Worm (Caenorhabditis elegans) whole organism, mixed stage, embryonic: Measurements from ENCODE around the gene Y43F8A.1.

Experiments
- M03D4.4 ChIP-seq: sonication (generic microtip); optimal IDR thresholded peaks from 2 replicates; lab custom pipeline; 2017; ENCODE audit warnings: mild to moderate bottlenecking, missing genetic modification characterization, missing compliant biosample characterization
- bed-3 ChIP-seq: fragments of 200-800 bp; sonication (Bioruptor generic); optimal IDR thresholded peaks from 3 replicates; lab custom pipeline; 2018; ENCODE audit warnings: mild to moderate bottlenecking, missing genetic modification characterization, moderate library complexity, missing compliant biosample characterization
- blmp-1 ChIP-seq: fragments of 150-350 bp; optimal IDR thresholded peaks from 2 replicates; lab custom pipeline; 2014; ENCODE audit warnings: missing biosample characterization, missing genetic modification characterization
- ceh-39 ChIP-seq: fragments of 150-350 bp; optimal IDR thresholded peaks from 2 replicates; lab custom pipeline; 2014; ENCODE audit warnings: missing biosample characterization, missing genetic modification characterization
- ceh-43 ChIP-seq: fragments of 200-800 bp; sonication (Bioruptor generic); optimal IDR thresholded peaks from 2 replicates; lab custom pipeline; 2018; ENCODE audit warnings: mild to moderate bottlenecking, missing genetic modification characterization, moderate library complexity, missing compliant biosample characterization
- ceh-83 ChIP-seq: fragments of 200-800 bp; sonication (Bioruptor generic); optimal IDR thresholded peaks from 2 replicates; lab custom pipeline; 2018; ENCODE audit warnings: mild to moderate bottlenecking, missing genetic modification characterization, missing compliant biosample characterization
- ces-1 ChIP-seq: fragments of 150-350 bp; optimal IDR thresholded peaks from 2 replicates; lab custom pipeline; 2014; ENCODE audit warnings: missing biosample characterization, missing genetic modification reagents, missing genetic modification characterization
- cnd-1 ChIP-seq: fragments of 200-800 bp; sonication (Bioruptor generic); optimal IDR thresholded peaks from 2 replicates; lab custom pipeline; 2018; ENCODE audit warnings: mild to moderate bottlenecking, missing genetic modification characterization, missing compliant biosample characterization
- drap-1 ChIP-seq: fragments of 200-800 bp; sonication (Bioruptor generic); optimal IDR thresholded peaks from 3 replicates; lab custom pipeline; 2018; ENCODE audit warnings: mild to moderate bottlenecking, missing genetic modification characterization, missing compliant biosample characterization
- elt-1 ChIP-seq: sonication (generic microtip); optimal IDR thresholded peaks from 2 replicates; lab custom pipeline; 2017; ENCODE audit warnings: missing genetic modification characterization, mild to moderate bottlenecking, missing compliant biosample characterization, antibody characterized with exemption, moderate library complexity, borderline replicate concordance; ENCODE audit not compliant: insufficient read depth
- elt-3 ChIP-seq: fragments of 150-350 bp; optimal IDR thresholded peaks from 2 replicates; lab custom pipeline; 2014; ENCODE audit warnings: missing biosample characterization, missing genetic modification characterization
- flh-1 ChIP-seq: fragments of 200-800 bp; sonication (Bioruptor generic); optimal IDR thresholded peaks from 2 replicates; lab custom pipeline; 2018; ENCODE audit warnings: mild to moderate bottlenecking, missing genetic modification characterization, moderate library complexity, missing compliant biosample characterization
- ham-2 ChIP-seq: fragments of 200-800 bp; sonication (Bioruptor generic); optimal IDR thresholded peaks from 2 replicates; lab custom pipeline; 2018; ENCODE audit warnings: mild to moderate bottlenecking, missing genetic modification characterization, missing compliant biosample characterization
- hlh-1 ChIP-seq: fragments of 150-350 bp; optimal IDR thresholded peaks from 2 replicates; lab custom pipeline; 2014; ENCODE audit warnings: missing biosample characterization, missing genetic modification reagents, missing genetic modification characterization
- lin-32 ChIP-seq: fragments of 200-800 bp; sonication (Bioruptor generic); optimal IDR thresholded peaks from 2 replicates; lab custom pipeline; 2018; ENCODE audit warnings: mild to moderate bottlenecking, missing genetic modification characterization, missing compliant biosample characterization
- lsy-2 ChIP-seq: fragments of 150-350 bp; optimal IDR thresholded peaks from 2 replicates; lab custom pipeline; 2014; ENCODE audit warnings: missing biosample characterization, missing genetic modification characterization
- mab-5 ChIP-seq: fragments of 150-350 bp; optimal IDR thresholded peaks from 2 replicates; lab custom pipeline; 2014; ENCODE audit warnings: missing biosample characterization, missing genetic modification characterization
- mep-1 ChIP-seq: fragments of 150-350 bp; optimal IDR thresholded peaks from 2 replicates; lab custom pipeline; 2017; ENCODE audit warnings: missing biosample characterization, missing genetic modification reagents, missing genetic modification characterization, inconsistent platforms
- mls-2 ChIP-seq: sonication (generic microtip); optimal IDR thresholded peaks from 2 replicates; lab custom pipeline; 2016; ENCODE audit warnings: mild to moderate bottlenecking, missing genetic modification characterization, moderate library complexity, missing compliant biosample characterization
- nhr-2 ChIP-seq: fragments of 150-350 bp; optimal IDR thresholded peaks from 2 replicates; lab custom pipeline; 2014; ENCODE audit warnings: missing biosample characterization, missing genetic modification characterization
- nhr-237 ChIP-seq: fragments of 150-350 bp; optimal IDR thresholded peaks from 2 replicates; lab custom pipeline; 2014; ENCODE audit warnings: missing biosample characterization, missing genetic modification characterization
- nhr-76 ChIP-seq: sonication (generic microtip); optimal IDR thresholded peaks from 2 replicates; lab custom pipeline; 2017; ENCODE audit warnings: missing biosample characterization, missing genetic modification characterization
- pha-4 ChIP-seq: fragments of 150-350 bp; optimal IDR thresholded peaks from 2 replicates; lab custom pipeline; 2018; ENCODE audit warnings: missing biosample characterization, missing genetic modification reagents, missing genetic modification characterization
- sem-2 ChIP-seq: fragments of 200-800 bp; sonication (Bioruptor generic); optimal IDR thresholded peaks from 2 replicates; lab custom pipeline; 2018; ENCODE audit warnings: mild to moderate bottlenecking, missing genetic modification characterization, missing compliant biosample characterization
- snpc-4 ChIP-seq: fragments of 150-350 bp; optimal IDR thresholded peaks from 2 replicates; lab custom pipeline; 2014; ENCODE audit warnings: missing biosample characterization, missing genetic modification characterization
- sptf-1 ChIP-seq: sonication (generic microtip); optimal IDR thresholded peaks from 2 replicates; lab custom pipeline; 2017; ENCODE audit warnings: mild to moderate bottlenecking, missing genetic modification characterization, moderate library complexity, missing compliant biosample characterization
- tbx-8 ChIP-seq: fragments of 200-800 bp; sonication (Bioruptor generic); optimal IDR thresholded peaks from 2 replicates; lab custom pipeline; 2018; ENCODE audit warnings: mild to moderate bottlenecking, missing genetic modification characterization, moderate library complexity, missing compliant biosample characterization
- unc-120 ChIP-seq: sonication (generic microtip); optimal IDR thresholded peaks from 2 replicates; lab custom pipeline; 2017; ENCODE audit warnings: missing genetic modification characterization, missing compliant biosample characterization; ENCODE audit not compliant: poor library complexity, severe bottlenecking
- unc-39 ChIP-seq: fragments of 150-350 bp; optimal IDR thresholded peaks from 2 replicates; lab custom pipeline; 2014; ENCODE audit warnings: missing biosample characterization, missing genetic modification characterization
- unc-62 ChIP-seq: fragments of 150-350 bp; optimal IDR thresholded peaks from 2 replicates; lab custom pipeline; 2014; ENCODE audit warnings: missing biosample characterization, missing genetic modification reagents, missing genetic modification characterization
- ztf-11 ChIP-seq: fragments of 150-350 bp; optimal IDR thresholded peaks from 2 replicates; lab custom pipeline; 2014; ENCODE audit warnings: missing biosample characterization, missing genetic modification characterization

The Y43F8A.1 gene

DNA sequence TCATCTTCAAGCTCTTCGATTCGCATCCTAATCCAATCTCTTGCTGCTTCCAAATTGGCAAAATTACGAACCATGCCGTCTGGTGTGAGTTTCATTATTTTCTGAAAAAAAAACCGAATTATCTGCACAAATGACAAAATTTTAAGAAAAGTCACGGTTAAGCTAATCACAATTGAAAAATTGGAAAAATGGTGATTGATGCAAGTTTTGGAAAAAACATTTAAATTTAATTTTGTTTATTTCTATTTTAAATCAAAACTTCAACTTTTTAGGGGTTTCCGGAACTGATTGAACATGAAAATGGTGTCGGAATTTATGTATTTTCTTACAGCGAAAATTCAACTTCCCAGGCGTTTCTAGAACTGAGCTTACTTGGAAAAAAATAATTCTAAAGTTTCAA is 32.6 kb downstream of the Y43F8A.1 start, which contains the start of gene C25F9.12:
TSS of gene C25F9.12 (minus strand) at position 101 of the 400 bp plus-strand sequence.
- TF ChIP-seq unc-39 (tag; lab: Kevin White, UChicago) (no peak), ces-1 (no peak), cnd-1 (tag; lab: Kevin White, UChicago) (no peak), mep-1 (tag; lab: Kevin White, UChicago) (no peak), M03D4.4 (tag; lab: Kevin White, UChicago) (no peak), sem-2 (GFP tag; lab: Kevin White, UChicago) (no peak), snpc-4 (tag; lab: Kevin White, UChicago) (no peak), tbx-8 (no peak)

DNA sequence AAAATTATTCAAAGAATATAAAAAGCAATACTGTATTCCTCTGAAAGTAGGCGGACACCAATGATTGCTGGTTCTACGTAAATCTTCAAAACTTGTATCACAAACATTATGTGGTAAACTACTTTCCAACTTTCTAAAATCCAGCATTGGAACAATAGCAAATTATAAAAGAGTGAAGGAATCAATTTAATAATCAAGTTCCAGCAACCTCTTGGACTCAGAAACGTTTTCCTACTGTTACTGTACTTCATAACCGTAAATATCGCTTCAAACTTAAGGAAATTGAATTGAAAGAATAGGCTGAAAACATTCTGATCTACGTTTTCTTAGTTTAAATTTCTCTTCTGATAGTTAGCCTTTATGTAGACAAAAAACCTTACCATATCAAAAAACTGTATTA is 33.3 kb downstream of the Y43F8A.1 start:
- TF ChIP-seq lsy-2 (tag; lab: Kevin White, UChicago) (no peak), unc-120 (no peak), nhr-76 (tag; lab: Kevin White, UChicago) (no peak), ceh-43 (no peak), unc-62 (GFP tag; lab: Kevin White, UChicago) (no peak), unc-39 (tag; lab: Kevin White, UChicago) (no peak), ceh-83 (GFP tag; lab: Kevin White, UChicago) (no peak), lin-32 (no peak), hlh-1 (no peak)

DNA sequence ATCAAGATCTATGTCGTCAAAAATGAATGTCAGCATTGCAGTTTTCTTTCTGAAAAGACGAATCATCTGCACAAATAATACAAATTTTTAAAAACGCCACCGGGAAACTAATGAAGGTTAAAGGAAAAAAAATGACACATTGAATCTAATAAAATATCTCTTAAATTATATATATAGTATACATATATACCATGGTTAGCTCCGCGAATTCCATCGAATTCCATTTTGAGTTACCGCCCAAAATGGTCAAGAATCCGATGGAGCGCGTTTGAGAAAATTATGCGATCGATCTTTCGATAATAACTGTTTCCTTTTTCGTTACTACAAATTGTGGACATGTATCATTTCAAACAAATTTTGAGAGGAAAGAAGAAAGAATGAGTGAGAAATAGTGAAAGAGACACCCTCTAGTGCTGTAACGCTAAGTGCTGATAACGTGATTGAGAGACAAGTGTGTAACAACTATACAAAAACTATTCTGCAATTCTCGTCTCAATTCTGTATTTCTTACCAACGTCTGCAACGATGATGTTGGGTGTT is 35.1 kb downstream of the Y43F8A.1 start, which contains the start of the genes C25F9.6 and C25F9.10:
TSS of gene C25F9.6 (minus strand) at position 51 of the 540 bp plus-strand sequence.
TSS of gene C25F9.10 (plus strand) at position 454 of the 540 bp plus-strand sequence.
- TF ChIP-seq M03D4.4 (tag; lab: Kevin White, UChicago) (no peak), ham-2 (GFP tag; lab: Kevin White, UChicago) (no peak), ceh-83 (GFP tag; lab: Kevin White, UChicago) (no peak), ztf-11 (tag; lab: Kevin White, UChicago) (no peak), blmp-1 (tag; lab: Kevin White, UChicago) (no peak), unc-39 (tag; lab: Kevin White, UChicago) (no peak), drap-1 (GFP tag; lab: Kevin White, UChicago) (no peak), lin-32 (no peak), tbx-8 (no peak), elt-3 (tag; lab: Kevin White, UChicago) (no peak), mab-5 (tag; lab: Kevin White, UChicago) (no peak), elt-1 (tag; lab: Kevin White, UChicago) (no peak), bed-3 (GFP tag; lab: Kevin White, UChicago) (no peak), pha-4 (tag; lab: Kevin White, UChicago) (no peak), ces-1 (no peak)

DNA sequence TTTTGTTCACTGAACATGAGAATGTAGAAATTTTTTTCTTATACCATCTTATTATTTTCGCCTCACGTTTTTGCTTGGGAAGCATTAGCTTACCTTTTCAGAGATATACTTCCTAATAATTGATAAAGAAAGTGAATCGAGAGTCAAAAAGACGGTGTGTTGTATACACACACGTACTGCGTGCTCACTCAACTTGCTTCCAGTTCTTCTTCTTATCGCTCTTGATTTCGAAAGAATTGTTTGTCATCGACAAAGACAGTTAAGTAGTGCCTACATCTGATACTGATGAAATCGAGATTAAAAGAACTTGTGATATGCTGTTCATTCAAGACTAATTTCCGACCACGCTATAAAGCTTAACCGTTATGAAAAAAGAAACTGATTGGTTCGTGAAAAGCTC is 40.4 kb downstream of the Y43F8A.1 start, which contains the start of gene C25F9.5:
TSS of gene C25F9.5 (minus strand) at position 195 of the 400 bp plus-strand sequence.
- TF ChIP-seq sptf-1 (tag; lab: Kevin White, UChicago) (no peak), ces-1 (no peak), elt-3 (tag; lab: Kevin White, UChicago) (no peak), mab-5 (tag; lab: Kevin White, UChicago) (no peak), ceh-43 (no peak), unc-120 (no peak), nhr-237 (tag; lab: Kevin White, UChicago) (no peak), blmp-1 (tag; lab: Kevin White, UChicago) (no peak), ztf-11 (tag; lab: Kevin White, UChicago) (no peak), flh-1 (GFP tag; lab: Kevin White, UChicago) (no peak), unc-39 (tag; lab: Kevin White, UChicago) (no peak)

DNA sequence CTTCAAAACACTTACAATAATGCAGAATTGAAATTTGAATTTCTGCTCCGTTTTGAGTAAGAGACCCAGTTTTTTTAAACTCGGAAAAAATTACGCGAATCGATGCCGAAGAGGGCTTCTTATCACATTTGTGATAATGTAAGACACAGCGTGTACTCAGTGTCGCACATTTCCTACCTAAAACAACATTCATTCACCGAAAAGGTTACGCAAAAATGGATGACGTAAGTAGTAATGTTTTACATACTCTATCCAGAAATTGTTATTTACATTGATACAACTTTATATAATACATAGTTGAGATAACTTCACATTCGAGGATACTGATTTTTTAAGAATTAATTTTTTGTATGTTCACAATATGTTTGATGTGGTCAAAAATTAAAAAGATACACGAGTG is 46.2 kb downstream of the Y43F8A.1 start, which contains the start of the genes C25F9.4 and C25F9.9:
TSS of gene C25F9.4 (minus strand) at position 101 of the 400 bp plus-strand sequence.
TSS of gene C25F9.9 (plus strand) at position 137 of the 400 bp plus-strand sequence.
- no peak for TF ChIP-seq ham-2 (GFP tag; lab: Kevin White, UChicago)
- TF ChIP-seq ceh-83 (GFP tag; lab: Kevin White, UChicago): no peak
- no peak for TF ChIP-seq ces-1
- TF ChIP-seq cnd-1 (tag; lab: Kevin White, UChicago): no peak
- TF ChIP-seq hlh-1: no peak
- TF ChIP-seq nhr-2 (tag; lab: Kevin White, UChicago): no peak
- TF ChIP-seq drap-1 (GFP tag; lab: Kevin White, UChicago): no peak
- no peak for TF ChIP-seq snpc-4 (tag; lab: Kevin White, UChicago)
- TF ChIP-seq lin-32: no peak
- no peak for TF ChIP-seq unc-120
- no peak for TF ChIP-seq nhr-76 (tag; lab: Kevin White, UChicago)
- no peak for TF ChIP-seq ceh-43
- no peak for TF ChIP-seq tbx-8
- TF ChIP-seq mls-2 (tag; lab: Kevin White, UChicago): no peak
- no peak for TF ChIP-seq sptf-1 (tag; lab: Kevin White, UChicago)
- TF ChIP-seq ceh-39 (tag; lab: Kevin White, UChicago): no peak
